Fruit fly (Drosophila melanogaster) whole organism, embryonic: ENCODE measurements around the gene CG33795.

Source experiments
- Antp ChIP-seq: fragments of 200-800 bp; sonication (Bioruptor generic); optimal IDR thresholded peaks from 3 replicates; lab custom pipeline; 2016; ENCODE audit warnings: missing biosample characterization, missing genetic modification characterization
- Bgb ChIP-seq: fragments of 200-800 bp; sonication (Bioruptor generic); IDR thresholded peaks from 2 replicates; pipeline ENCODE4 v1.3.6; 2022; ENCODE audit warnings: missing biosample characterization, missing genetic modification characterization; ENCODE audit not compliant: partially characterized antibody
- CG13424 ChIP-seq: fragments of 200-800 bp; sonication (Bioruptor generic); optimal IDR thresholded peaks from 2 replicates; lab custom pipeline; 2019; ENCODE audit warnings: missing biosample characterization, mild to moderate bottlenecking, missing genetic modification characterization, moderate library complexity
- CG17359 ChIP-seq: fragments of 200-800 bp; sonication (Bioruptor generic); optimal IDR thresholded peaks from 3 replicates; lab custom pipeline; 2018; ENCODE audit warnings: missing biosample characterization, mild to moderate bottlenecking, missing genetic modification characterization, moderate library complexity
- CG18262 ChIP-seq: fragments of 200-800 bp; optimal IDR thresholded peaks from 3 replicates; lab custom pipeline; 2019; ENCODE audit warnings: missing biosample characterization, mild to moderate bottlenecking, missing genetic modification characterization, moderate library complexity
- CG18476 ChIP-seq: fragments of 200-800 bp; sonication (Bioruptor generic); optimal IDR thresholded peaks from 2 replicates; lab custom pipeline; 2016; ENCODE audit warnings: missing biosample characterization, mild to moderate bottlenecking, missing genetic modification characterization
- CG18619 ChIP-seq: fragments of 200-800 bp; sonication (Bioruptor generic); optimal IDR thresholded peaks from 3 replicates; lab custom pipeline; 2017; ENCODE audit warnings: missing biosample characterization, mild to moderate bottlenecking, missing genetic modification characterization
- CG2678 ChIP-seq: fragments of 200-800 bp; sonication (Bioruptor generic); optimal IDR thresholded peaks from 3 replicates; lab custom pipeline; 2019; ENCODE audit warnings: missing biosample characterization, mild to moderate bottlenecking, missing genetic modification characterization, moderate library complexity
- CG3163 ChIP-seq: fragments of 200-800 bp; sonication (Bioruptor generic); optimal IDR thresholded peaks from 3 replicates; lab custom pipeline; 2016; ENCODE audit warnings: missing biosample characterization, missing genetic modification characterization
- CG34224 ChIP-seq: fragments of 200-800 bp; sonication (Bioruptor generic); IDR thresholded peaks from 3 replicates; pipeline ENCODE4 v1.3.6; 2022; ENCODE audit warnings: missing biosample characterization, missing genetic modification characterization; ENCODE audit not compliant: partially characterized antibody
- CG34376 ChIP-seq: fragments of 200-800 bp; sonication (Bioruptor generic); optimal IDR thresholded peaks from 2 replicates; lab custom pipeline; 2018; ENCODE audit warnings: missing biosample characterization, mild to moderate bottlenecking, missing genetic modification characterization
- CG34422 ChIP-seq: fragments of 200-800 bp; sonication (Bioruptor generic); IDR thresholded peaks from 3 replicates; pipeline ENCODE4 v1.3.6; 2022; ENCODE audit warnings: missing biosample characterization, missing genetic modification characterization
- CG5953 ChIP-seq: fragments of 200-800 bp; sonication (Bioruptor generic); IDR thresholded peaks from 2 replicates; pipeline ENCODE4 v1.3.6; 2022; ENCODE audit warnings: missing biosample characterization, missing genetic modification characterization
- CG7372 ChIP-seq: fragments of 200-800 bp; sonication (Bioruptor generic); IDR thresholded peaks from 2 replicates; pipeline ENCODE4 v1.3.6; 2022; ENCODE audit warnings: missing biosample characterization, missing genetic modification characterization
- CG7786 ChIP-seq: fragments of 200-800 bp; sonication (Bioruptor generic); optimal IDR thresholded peaks from 2 replicates; lab custom pipeline; 2016; ENCODE audit warnings: missing biosample characterization, missing genetic modification characterization
- CG7963 ChIP-seq: fragments of 200-800 bp; sonication (Bioruptor generic); IDR thresholded peaks from 3 replicates; pipeline ENCODE4 v1.3.6; 2022; ENCODE audit warnings: missing biosample characterization, missing genetic modification characterization; ENCODE audit not compliant: partially characterized antibody
- CG8359 ChIP-seq: fragments of 200-800 bp; sonication (Bioruptor generic); optimal IDR thresholded peaks from 2 replicates; lab custom pipeline; 2017; ENCODE audit warnings: missing biosample characterization, mild to moderate bottlenecking, missing genetic modification characterization, borderline replicate concordance
- CHES-1-like ChIP-seq: fragments of 200-800 bp; sonication (Bioruptor generic); optimal IDR thresholded peaks from 2 replicates; lab custom pipeline; 2016; ENCODE audit warnings: missing biosample characterization, missing genetic modification characterization
- Camta ChIP-seq: fragments of 200-800 bp; sonication (Bioruptor generic); optimal IDR thresholded peaks from 2 replicates; lab custom pipeline; 2016; ENCODE audit warnings: missing biosample characterization, missing genetic modification characterization
- CoRest ChIP-seq: fragments of 200-800 bp; sonication (Bioruptor generic); optimal IDR thresholded peaks from 3 replicates; lab custom pipeline; 2018; ENCODE audit warnings: missing biosample characterization, mild to moderate bottlenecking, missing genetic modification characterization, moderate library complexity
- D19B ChIP-seq: fragments of 200-800 bp; sonication (Bioruptor generic); optimal IDR thresholded peaks from 2 replicates; lab custom pipeline; 2017; ENCODE audit warnings: missing biosample characterization, mild to moderate bottlenecking, missing genetic modification characterization
- Doc2 ChIP-seq: fragments of 200-800 bp; sonication (Bioruptor generic); IDR thresholded peaks from 2 replicates; pipeline ENCODE4 v1.3.6; 2022; ENCODE audit warnings: missing biosample characterization, missing genetic modification characterization
- Doc3 ChIP-seq: fragments of 200-800 bp; sonication (Bioruptor generic); IDR thresholded peaks from 3 replicates; pipeline ENCODE4 v1.3.6; 2022; ENCODE audit warnings: missing biosample characterization, missing genetic modification characterization; ENCODE audit not compliant: partially characterized antibody
- Dp ChIP-seq: fragments of 200-800 bp; sonication (Bioruptor generic); optimal IDR thresholded peaks from 2 replicates; lab custom pipeline; 2018; ENCODE audit warnings: missing biosample characterization, mild to moderate bottlenecking, missing genetic modification characterization, moderate library complexity
- Drgx ChIP-seq: fragments of 200-800 bp; sonication (Bioruptor generic); IDR thresholded peaks from 2 replicates; pipeline ENCODE4 v1.3.6; 2022; ENCODE audit warnings: missing biosample characterization, missing genetic modification characterization
- Fer3 ChIP-seq: fragments of 200-800 bp; sonication (Bioruptor generic); optimal IDR thresholded peaks from 2 replicates; lab custom pipeline; 2018; ENCODE audit warnings: missing biosample characterization, mild to moderate bottlenecking, missing genetic modification characterization, moderate library complexity
- H15 ChIP-seq: fragments of 200-800 bp; sonication (Bioruptor generic); IDR thresholded peaks from 3 replicates; pipeline ENCODE4 v1.3.6; 2022; ENCODE audit warnings: missing biosample characterization, missing genetic modification characterization
- H2.0 ChIP-seq: fragments of 200-800 bp; sonication (Bioruptor generic); IDR thresholded peaks from 2 replicates; pipeline ENCODE4 v1.3.6; 2022; ENCODE audit warnings: missing biosample characterization, missing genetic modification characterization
- Med ChIP-seq: fragments of 200-800 bp; sonication (Bioruptor generic); peaks from one replicate; lab custom pipeline; 2016; ENCODE audit warnings: missing biosample characterization, missing genetic modification characterization, mild to moderate bottlenecking, inconsistent platforms, moderate library complexity
- NC2α ChIP-seq: fragments of 200-800 bp; sonication (Bioruptor generic); optimal IDR thresholded peaks from 2 replicates; lab custom pipeline; 2016; ENCODE audit warnings: missing biosample characterization, missing genetic modification characterization
- Rfx ChIP-seq: fragments of 200-800 bp; sonication (Bioruptor generic); IDR thresholded peaks from 2 replicates; pipeline ENCODE4 v1.3.6; 2022; ENCODE audit warnings: missing biosample characterization, missing genetic modification characterization
- Scr ChIP-seq: fragments of 200-800 bp; sonication (Bioruptor generic); IDR thresholded peaks from 2 replicates; pipeline ENCODE4 v1.3.6; 2022; ENCODE audit warnings: missing biosample characterization, missing genetic modification characterization; ENCODE audit not compliant: partially characterized antibody
- bsh ChIP-seq, 2 experiments: fragments of 200-800 bp; sonication (Bioruptor generic); optimal IDR thresholded peaks; 2 replicates each; lab custom pipeline; 2017 to 2018; ENCODE audit warnings: mild to moderate bottlenecking in 2 of 2, missing biosample characterization in 2 of 2, missing genetic modification characterization in 2 of 2, moderate library complexity in 1 of 2
- croc ChIP-seq: fragments of 200-800 bp; sonication (Bioruptor generic); conservative IDR thresholded peaks from 3 replicates; pipeline ENCODE4 v1.3.6; 2022; ENCODE audit warnings: missing biosample characterization, missing genetic modification characterization
- fd64A ChIP-seq: fragments of 200-800 bp; sonication (Bioruptor generic); optimal IDR thresholded peaks from 3 replicates; lab custom pipeline; 2018; ENCODE audit warnings: missing biosample characterization, mild to moderate bottlenecking, missing genetic modification characterization
- hb ChIP-seq: fragments of 200-800 bp; sonication (Bioruptor generic); IDR thresholded peaks from 3 replicates; pipeline ENCODE4 v1.3.6; 2022; ENCODE audit warnings: missing biosample characterization, missing genetic modification characterization; ENCODE audit not compliant: partially characterized antibody
- hbn ChIP-seq: fragments of 200-800 bp; sonication (Bioruptor generic); IDR thresholded peaks from 2 replicates; pipeline ENCODE4 v1.3.6; 2022; ENCODE audit warnings: missing biosample characterization, missing genetic modification characterization; ENCODE audit not compliant: partially characterized antibody
- mirr ChIP-seq: fragments of 200-800 bp; sonication (Bioruptor generic); optimal IDR thresholded peaks from 3 replicates; lab custom pipeline; 2018; ENCODE audit warnings: missing biosample characterization, mild to moderate bottlenecking, missing genetic modification characterization
- nau ChIP-seq: fragments of 200-800 bp; sonication (Bioruptor generic); optimal IDR thresholded peaks from 3 replicates; lab custom pipeline; 2017; ENCODE audit warnings: missing biosample characterization, mild to moderate bottlenecking, missing genetic modification characterization, missing genetic modification reagents
- pita ChIP-seq: fragments of 200-800 bp; sonication (Bioruptor generic); optimal IDR thresholded peaks from 2 replicates; lab custom pipeline; 2017; ENCODE audit warnings: missing biosample characterization, mild to moderate bottlenecking, missing genetic modification characterization
- psq ChIP-seq: fragments of 200-800 bp; sonication (Bioruptor generic); optimal IDR thresholded peaks from 2 replicates; lab custom pipeline; 2017; ENCODE audit warnings: missing biosample characterization, missing genetic modification characterization
- sc ChIP-seq, 3 experiments: fragments of >200 bp in 2 of 3; fragments of 200-800 bp in 1 of 3; sonication (Bioruptor generic) in 1 of 3; optimal IDR thresholded peaks; 2 replicates in 2 of 3; 3 replicates in 1 of 3; lab custom pipeline; 2017; ENCODE audit warnings: mild to moderate bottlenecking in 1 of 3, missing biosample characterization in 1 of 3, missing genetic modification characterization in 1 of 3, missing genetic modification reagents in 1 of 3
- slbo ChIP-seq: fragments of 200-800 bp; sonication (Bioruptor generic); IDR thresholded peaks from 2 replicates; pipeline ENCODE4 v1.3.6; 2022; ENCODE audit warnings: missing biosample characterization, missing genetic modification characterization
- sna ChIP-seq: fragments of 200-800 bp; sonication (Bioruptor generic); IDR thresholded peaks from 2 replicates; pipeline ENCODE4 v1.3.6; 2022; ENCODE audit warnings: missing biosample characterization, missing genetic modification characterization; ENCODE audit not compliant: partially characterized antibody
- sob ChIP-seq: fragments of 200-800 bp; sonication (Bioruptor generic); IDR thresholded peaks from 2 replicates; pipeline ENCODE4 v1.3.6; 2022; ENCODE audit warnings: missing biosample characterization, missing genetic modification characterization
- vvl ChIP-seq: fragments of 200-800 bp; sonication (Bioruptor generic); IDR thresholded peaks from 2 replicates; pipeline ENCODE4 v1.3.6; 2022; ENCODE audit warnings: missing biosample characterization, missing genetic modification characterization
- wek ChIP-seq: fragments of 200-800 bp; sonication (Bioruptor generic); optimal IDR thresholded peaks from 3 replicates; lab custom pipeline; 2018; ENCODE audit warnings: missing biosample characterization, mild to moderate bottlenecking, missing genetic modification characterization, moderate library complexity

The CG33795 gene

dm6 chr3L:16164150-16165039 lies 6.8 kb downstream of the CG33795 start, which contains the start of gene CG5151 (continued):
- TF ChIP-seq Bgb (GFP tag; lab: Robert Waterston, UW) (peak; percentile 81), CG3163 (GFP tag; lab: Kevin White, UChicago) (peak; percentile 98), CHES-1-like (GFP tag; lab: Kevin White, UChicago) (peak; percentile 13), CG5953 (no peak), CG8359 (GFP tag; lab: Kevin White, UChicago) (no peak), CG34422 (GFP tag; lab: Robert Waterston, UW) (peak; percentile 21; the same call in 1 of the 3 replicates), sob (GFP tag; lab: Robert Waterston, UW) (no peak), bsh (GFP tag; optimal IDR thresholded peaks at IDR 0.05; lab: Kevin White, UChicago) (peak in 1 of 2 experiments; percentile 59), H2.0 (GFP tag; lab: Robert Waterston, UW) (no peak), nau (GFP tag; lab: Kevin White, UChicago) (peak; percentile 36), CG34224 (GFP tag; lab: Robert Waterston, UW) (peak; percentile 35), CoRest (tag; lab: Kevin White, UChicago) (no peak), Doc2 (no peak), slbo (GFP tag; lab: Robert Waterston, UW) (peak; percentile 17; the same call in 1 of the 2 replicates), Fer3 (tag; lab: Kevin White, UChicago) (no peak), Doc3 (GFP tag; lab: Robert Waterston, UW) (peak; percentile 44; the same call in 1 of the 3 replicates), Dp (GFP tag; lab: Kevin White, UChicago) (no peak), wek (GFP tag; lab: Kevin White, UChicago) (peak; percentile 20), CG7372 (GFP tag; lab: Robert Waterston, UW) (no peak), pita (GFP tag; lab: Kevin White, UChicago) (no peak), vvl (GFP tag; lab: Robert Waterston, UW) (peak; percentile 41), CG18476 (GFP tag; lab: Kevin White, UChicago) (no peak), fd64A (GFP tag; lab: Kevin White, UChicago) (no peak), hb (peak; percentile 81), Camta (GFP tag; lab: Kevin White, UChicago) (no peak), D19B (GFP tag; lab: Kevin White, UChicago) (peak; percentile 63), Antp (GFP tag; lab: Kevin White, UChicago) (no peak), Scr (peak; percentile 69), psq (GFP tag; lab: Kevin White, UChicago) (no peak), Rfx (peak; percentile 44; the same call in 1 of the 2 replicates), CG17359 (tag; lab: Kevin White, UChicago) (no peak), Drgx (no peak), croc (no peak), sc (optimal IDR thresholded peaks at IDR 0.05; lab: Kevin White, UChicago) (no peak), sc (GFP tag; optimal IDR thresholded peaks at IDR 0.05; lab: Kevin White, UChicago) (no peak), sna (GFP tag; lab: Robert Waterston, UW) (peak; percentile 74), NC2α (no peak), hbn (GFP tag; lab: Robert Waterston, UW) (no peak), CG7963 (GFP tag; lab: Robert Waterston, UW) (peak; percentile 82), CG18619 (GFP tag; lab: Kevin White, UChicago) (no peak), CG13424 (no peak), Med (GFP tag; lab: Kevin White, UChicago) (peak; percentile 81), CG18262 (tag; lab: Kevin White, UChicago) (peak; percentile 1), mirr (GFP tag; lab: Kevin White, UChicago) (peak; percentile 38), CG7786 (no peak), CG34376 (peak; percentile 75), CG2678 (tag; lab: Kevin White, UChicago) (peak; percentile 13), H15 (GFP tag; lab: Robert Waterston, UW) (no peak)
